Worm (Caenorhabditis elegans) whole organism, L1 larva: ENCODE data around the gene bas-1.

Experiments used
- C16A3.4 ChIP-seq: fragments of 150-350 bp; optimal IDR thresholded peaks from 2 replicates; lab custom pipeline; 2014; ENCODE audit warnings: missing biosample characterization, missing genetic modification characterization
- F16B12.6 ChIP-seq: fragments of 150-350 bp; optimal IDR thresholded peaks from 2 replicates; lab custom pipeline; 2014; ENCODE audit warnings: missing biosample characterization, missing genetic modification characterization
- aha-1 ChIP-seq: fragments of 150-350 bp; optimal IDR thresholded peaks from 2 replicates; lab custom pipeline; 2014; ENCODE audit warnings: missing biosample characterization, missing genetic modification characterization
- ama-1 ChIP-seq: fragments of 150-350 bp; optimal IDR thresholded peaks from 2 replicates; lab custom pipeline; 2014
- ceh-8 ChIP-seq: fragments of 200-800 bp; sonication (Bioruptor generic); optimal IDR thresholded peaks from 2 replicates; lab custom pipeline; 2018; ENCODE audit warnings: mild to moderate bottlenecking, missing genetic modification characterization, moderate library complexity, missing compliant biosample characterization
- ceh-88 ChIP-seq: fragments of 200-800 bp; sonication (Bioruptor generic); IDR thresholded peaks from 2 replicates; pipeline ENCODE4 v1.3.6; 2022; ENCODE audit warnings: missing genetic modification characterization, missing compliant biosample characterization
- ceh-90 ChIP-seq: sonication (generic microtip); optimal IDR thresholded peaks from 2 replicates; lab custom pipeline; 2016; ENCODE audit warnings: missing genetic modification characterization, missing compliant biosample characterization
- ces-1 ChIP-seq: fragments of 150-350 bp; optimal IDR thresholded peaks from 2 replicates; lab custom pipeline; 2014; ENCODE audit warnings: missing biosample characterization, missing genetic modification reagents, missing genetic modification characterization
- egl-13 ChIP-seq: sonication (generic microtip); optimal IDR thresholded peaks from 2 replicates; lab custom pipeline; 2016; ENCODE audit warnings: missing genotype, missing genetic modification reagents, missing genetic modification characterization, missing compliant biosample characterization
- elt-2 ChIP-seq: sonication (generic microtip); optimal IDR thresholded peaks from 2 replicates; lab custom pipeline; 2016; ENCODE audit warnings: missing genetic modification characterization, mild to moderate bottlenecking, inconsistent platforms, missing compliant biosample characterization, missing genetic modification reagents
- fkh-10 ChIP-seq: sonication (generic microtip); optimal IDR thresholded peaks from 2 replicates; lab custom pipeline; 2017; ENCODE audit warnings: missing biosample characterization, missing genetic modification reagents, missing genetic modification characterization
- fkh-4 ChIP-seq: sonication (generic microtip); optimal IDR thresholded peaks from 2 replicates; lab custom pipeline; 2016; ENCODE audit warnings: missing compliant biosample characterization, missing genetic modification characterization, borderline replicate concordance
- hpl-2 ChIP-seq: fragments of 150-350 bp; optimal IDR thresholded peaks from 2 replicates; lab custom pipeline; 2014; ENCODE audit warnings: missing biosample characterization, missing genetic modification reagents, missing genetic modification characterization
- irx-1 ChIP-seq: sonication (generic microtip); optimal IDR thresholded peaks from 2 replicates; lab custom pipeline; 2016; ENCODE audit warnings: missing genetic modification characterization, missing compliant biosample characterization
- jun-1 ChIP-seq: fragments of 150-350 bp; optimal IDR thresholded peaks from 2 replicates; lab custom pipeline; 2014; ENCODE audit warnings: missing biosample characterization, missing genetic modification reagents, missing genetic modification characterization
- lin-14 ChIP-seq: fragments of 200-800 bp; sonication (Bioruptor generic); optimal IDR thresholded peaks from 2 replicates; lab custom pipeline; 2018; ENCODE audit warnings: mild to moderate bottlenecking, missing genetic modification characterization, moderate library complexity, missing compliant biosample characterization
- lin-15B ChIP-seq: fragments of 150-350 bp; sonication (generic microtip); optimal IDR thresholded peaks from 3 replicates; lab custom pipeline; 2014; ENCODE audit warnings: missing biosample characterization, missing genetic modification characterization
- lin-39 ChIP-seq: fragments of 150-350 bp; optimal IDR thresholded peaks from 2 replicates; lab custom pipeline; 2014; ENCODE audit warnings: missing biosample characterization, missing genetic modification reagents, missing genetic modification characterization
- lir-3 ChIP-seq: sonication (generic microtip); optimal IDR thresholded peaks from 2 replicates; lab custom pipeline; 2016; ENCODE audit warnings: mild to moderate bottlenecking, missing genetic modification characterization, moderate library complexity, missing compliant biosample characterization; ENCODE audit not compliant: poor library complexity
- mdl-1 ChIP-seq, 2 experiments: fragments of 150-350 bp; optimal IDR thresholded peaks; 2 replicates each; lab custom pipeline; 2014 to 2017; ENCODE audit warnings: missing biosample characterization in 2 of 2, missing genetic modification characterization in 2 of 2, inconsistent platforms in 1 of 2
- mef-2 ChIP-seq: fragments of 150-350 bp; optimal IDR thresholded peaks from 2 replicates; lab custom pipeline; 2014; ENCODE audit warnings: missing biosample characterization, missing genetic modification characterization
- mep-1 ChIP-seq: fragments of 150-350 bp; optimal IDR thresholded peaks from 2 replicates; lab custom pipeline; 2014; ENCODE audit warnings: missing biosample characterization, missing genetic modification characterization
- nhr-19 ChIP-seq: fragments of 200-800 bp; sonication (Bioruptor generic); conservative IDR thresholded peaks from 2 replicates; pipeline ENCODE4 v1.3.6; 2022; ENCODE audit warnings: missing genetic modification characterization, missing compliant biosample characterization
- nhr-28 ChIP-seq: fragments of 150-350 bp; optimal IDR thresholded peaks from 2 replicates; lab custom pipeline; 2014; ENCODE audit warnings: missing biosample characterization, missing genetic modification characterization
- nhr-71 ChIP-seq: sonication (generic microtip); optimal IDR thresholded peaks from 2 replicates; lab custom pipeline; 2016; ENCODE audit warnings: mild to moderate bottlenecking, missing genetic modification characterization, moderate library complexity, missing compliant biosample characterization
- pag-3 ChIP-seq: sonication (generic microtip); optimal IDR thresholded peaks from 2 replicates; lab custom pipeline; 2017; ENCODE audit warnings: missing genetic modification characterization, mild to moderate bottlenecking, missing compliant biosample characterization, antibody characterized with exemption, borderline replicate concordance; ENCODE audit not compliant: insufficient read depth
- pax-3 ChIP-seq: fragments of 200-800 bp; sonication (Bioruptor generic); optimal IDR thresholded peaks from 2 replicates; lab custom pipeline; 2018; ENCODE audit warnings: mild to moderate bottlenecking, missing genetic modification characterization, moderate library complexity, missing compliant biosample characterization
- rnt-1 ChIP-seq: sonication (generic microtip); optimal IDR thresholded peaks from 2 replicates; lab custom pipeline; 2016; ENCODE audit warnings: mild to moderate bottlenecking, missing genetic modification characterization, moderate library complexity, missing compliant biosample characterization
- skn-1 ChIP-seq: fragments of 150-350 bp; optimal IDR thresholded peaks from 2 replicates; lab custom pipeline; 2014; ENCODE audit warnings: missing biosample characterization, missing genetic modification characterization
- snpc-4 ChIP-seq: fragments of 150-350 bp; optimal IDR thresholded peaks from 2 replicates; lab custom pipeline; 2014; ENCODE audit warnings: missing biosample characterization, missing genetic modification characterization
- sox-4 ChIP-seq: sonication (generic microtip); optimal IDR thresholded peaks from 2 replicates; lab custom pipeline; 2016; ENCODE audit warnings: missing genetic modification characterization, missing compliant biosample characterization
- sup-37 ChIP-seq: fragments of 200-800 bp; sonication (Bioruptor generic); optimal IDR thresholded peaks from 2 replicates; lab custom pipeline; 2018; ENCODE audit warnings: mild to moderate bottlenecking, missing genetic modification characterization, missing compliant biosample characterization
- swsn-7 ChIP-seq: sonication (generic microtip); optimal IDR thresholded peaks from 2 replicates; lab custom pipeline; 2016; ENCODE audit warnings: missing genetic modification characterization, missing compliant biosample characterization
- tbx-2 ChIP-seq: sonication (generic microtip); optimal IDR thresholded peaks from 2 replicates; lab custom pipeline; 2016; ENCODE audit warnings: missing genetic modification characterization, missing compliant biosample characterization
- tlp-1 ChIP-seq: fragments of 150-350 bp; optimal IDR thresholded peaks from 2 replicates; lab custom pipeline; 2014; ENCODE audit warnings: missing biosample characterization, missing genetic modification characterization
- unc-86 ChIP-seq: sonication (generic microtip); optimal IDR thresholded peaks from 2 replicates; lab custom pipeline; 2016; ENCODE audit warnings: missing genetic modification characterization, missing compliant biosample characterization
- ztf-11 ChIP-seq, 2 experiments: sonication (generic microtip); optimal IDR thresholded peaks; 2 replicates each; lab custom pipeline; 2016 to 2017; ENCODE audit warnings: missing genetic modification characterization in 2 of 2, missing biosample characterization in 1 of 2, missing compliant biosample characterization in 1 of 2

bas-1 gene

DNA sequence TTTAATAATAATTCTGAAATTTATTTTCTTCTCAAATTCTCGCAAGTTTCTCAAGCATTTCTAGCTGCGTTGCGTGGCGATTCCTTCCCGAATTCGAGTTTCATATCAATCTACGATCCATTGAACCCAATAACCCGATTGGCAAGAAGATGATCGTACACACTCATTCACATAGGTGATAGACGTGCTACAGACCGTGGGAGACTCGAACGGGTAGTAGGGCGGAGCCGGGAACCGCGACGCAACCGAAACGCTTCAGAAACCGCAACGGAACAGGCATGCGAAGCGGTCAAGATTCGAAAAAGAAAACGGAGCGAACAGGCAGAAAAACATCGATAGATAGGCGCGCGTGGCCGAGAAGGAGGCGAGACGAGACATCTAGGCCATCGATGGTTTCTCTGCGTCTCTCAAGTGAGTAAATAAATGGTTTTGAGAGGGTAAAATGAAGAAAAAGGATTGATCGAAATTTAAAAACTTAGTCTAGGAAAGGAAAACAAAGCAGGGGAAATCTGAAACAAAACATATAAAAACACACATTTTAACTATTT is 8.6 kb upstream of the bas-1 start, which contains the start of gene madf-11 (continued):
- TF ChIP-seq nhr-19 (GFP tag; lab: Robert Waterston, UW) (peak; percentile 56), fkh-4 (tag; lab: Kevin White, UChicago) (no peak), lin-15B (tag; lab: Kevin White, UChicago) (peak; percentile 79), skn-1 (tag; lab: Kevin White, UChicago) (peak; percentile 52), ceh-90 (peak; percentile 73), irx-1 (tag; lab: Kevin White, UChicago) (peak; percentile 10), fkh-10 (peak; percentile 29), aha-1 (no peak), C16A3.4 (tag; lab: Kevin White, UChicago) (peak; percentile 49), mef-2 (no peak), rnt-1 (tag; lab: Kevin White, UChicago) (peak; percentile 92), tbx-2 (peak; percentile 68), lin-14 (peak; percentile 90), ces-1 (GFP tag; lab: Kevin White, UChicago) (no peak), nhr-71 (tag; lab: Kevin White, UChicago) (peak; percentile 76), jun-1 (tag; lab: Kevin White, UChicago) (no peak), lir-3 (tag; lab: Kevin White, UChicago) (peak; percentile 78), tlp-1 (tag; lab: Kevin White, UChicago) (no peak), mep-1 (tag; lab: Kevin White, UChicago) (peak; percentile 76), ceh-88 (no peak), snpc-4 (tag; lab: Kevin White, UChicago) (peak; percentile 64), F16B12.6 (peak; percentile 23), egl-13 (no peak), mdl-1 (tag; optimal IDR thresholded peaks at IDR 0.05; lab: Kevin White, UChicago) (peak in 1 of 2 experiments; percentile 70)

DNA sequence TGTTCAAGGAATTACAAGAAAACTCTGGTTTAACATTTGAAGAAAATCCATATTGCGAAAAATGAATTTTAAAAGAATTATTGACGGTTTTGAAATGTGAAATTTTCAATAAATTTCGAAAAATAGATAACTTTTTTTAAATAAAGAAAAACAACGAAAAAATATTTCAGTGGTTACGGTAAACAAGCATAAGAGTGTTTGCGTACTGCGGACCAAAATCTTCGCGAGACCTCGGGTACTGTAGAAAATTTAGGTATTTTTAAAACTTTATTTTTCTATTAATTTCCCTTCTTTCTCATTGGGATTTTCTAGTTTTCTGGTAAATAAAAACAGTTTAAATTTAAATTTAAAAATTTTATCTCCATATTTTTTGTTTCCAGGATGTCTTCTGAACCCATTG is 8.0 kb upstream of the bas-1 start, which contains the start of gene xnd-1:
xnd-1 (plus strand) TSS at position 381 of the 400 bp plus-strand sequence.
- TF ChIP-seq rnt-1 (tag; lab: Kevin White, UChicago) (no peak), aha-1 (no peak), nhr-28 (no peak), skn-1 (tag; lab: Kevin White, UChicago) (no peak), pag-3 (tag; lab: Kevin White, UChicago) (no peak), sox-4 (tag; lab: Kevin White, UChicago) (no peak), nhr-71 (tag; lab: Kevin White, UChicago) (no peak), ztf-11 (tag; optimal IDR thresholded peaks at IDR 0.05; lab: Kevin White, UChicago) (no peak), pax-3 (tag; lab: Kevin White, UChicago) (no peak), unc-86 (tag; lab: Kevin White, UChicago) (no peak), hpl-2 (GFP tag; lab: Kevin White, UChicago) (no peak)

DNA sequence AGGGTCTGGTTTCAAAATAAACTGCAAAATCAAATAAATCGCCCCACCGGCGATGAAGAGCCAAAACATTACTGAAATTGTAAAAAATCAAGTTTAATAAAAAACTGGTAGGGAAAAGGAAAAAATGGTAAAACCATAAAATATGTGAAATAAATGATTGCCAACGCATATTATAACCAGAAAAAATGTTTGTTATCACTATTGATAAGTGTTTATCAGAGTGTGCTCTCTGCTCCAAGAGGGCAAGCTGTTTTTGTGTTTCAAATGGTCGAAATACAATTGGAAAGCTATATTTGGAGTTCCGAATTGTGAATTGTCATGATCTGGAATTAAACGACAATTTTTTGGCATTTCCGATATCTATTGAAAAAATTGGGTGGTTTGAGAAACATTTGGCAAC is 1.8 kb upstream of the bas-1 start, which contains the start of gene C05D2.8:
C05D2.8 (minus strand) TSS at position 71 of the 400 bp plus-strand sequence.
- no peak for TF ChIP-seq swsn-7 (tag; lab: Kevin White, UChicago)
- no peak for TF ChIP-seq ama-1 (lab: Kevin White, UChicago)
- TF ChIP-seq pag-3 (tag; lab: Kevin White, UChicago) = no peak
- no peak for TF ChIP-seq sup-37
- no peak for TF ChIP-seq ceh-8
- no peak for TF ChIP-seq fkh-4 (tag; lab: Kevin White, UChicago)
- no peak for TF ChIP-seq lin-39 (tag; lab: Kevin White, UChicago)
- TF ChIP-seq elt-2 = peak; percentile 35
- TF ChIP-seq, all 84 proteins: peak for 1
